Worm (Caenorhabditis elegans): ENCODE data around the gene gpcp-1.

ce11 chrX:3119606-3120005 is 9.2 kb upstream of the gpcp-1 start:
- TF ChIP-seq him-1 (tag; optimal IDR thresholded peaks at IDR 0.05) (no peak), dao-5 (tag; optimal IDR thresholded peaks at IDR 0.05) (no peak)

Measured in whole organism, L4/young adult.